Fruit fly (Drosophila melanogaster): ENCODE results near the gene CG7453.

CG7453 gene

dm6 chrX:19164726-19165125 lies 15.2 kb upstream of the CG7453 start (continued):
- no peak for TF ChIP-seq CG6254 (GFP tag; optimal IDR thresholded peaks at IDR 0.05)
- no peak for TF ChIP-seq CG8281 (tag; optimal IDR thresholded peaks at IDR 0.05)
- TF ChIP-seq salm (tag; optimal IDR thresholded peaks at IDR 0.05): no peak
- no peak for TF ChIP-seq sens-2 (GFP tag; IDR thresholded peaks at IDR 0.05)
- no peak for TF ChIP-seq CG7963 (GFP tag; IDR thresholded peaks at IDR 0.05; ENCODE audit: partially characterized antibody)
- no peak for TF ChIP-seq CG9437 (GFP tag; optimal IDR thresholded peaks at IDR 0.05)
- TF ChIP-seq onecut (GFP tag; IDR thresholded peaks at IDR 0.05): no peak
- TF ChIP-seq Nf-YC (tag; optimal IDR thresholded peaks at IDR 0.05): no peak
- peak; percentile 23 for TF ChIP-seq HHEX (GFP tag; optimal IDR thresholded peaks at IDR 0.05)
- TF ChIP-seq sr (GFP tag; IDR thresholded peaks at IDR 0.05): no peak
- TF ChIP-seq CG5953 (GFP tag; IDR thresholded peaks at IDR 0.05): no peak
- TF ChIP-seq ind (GFP tag; optimal IDR thresholded peaks at IDR 0.05): peak; percentile 31
- no peak for TF ChIP-seq CG7987 (GFP tag; optimal IDR thresholded peaks at IDR 0.05)
- no peak for TF ChIP-seq Fer2 (tag; optimal IDR thresholded peaks at IDR 0.05)
- TF ChIP-seq CG18262 (tag; optimal IDR thresholded peaks at IDR 0.05): no peak
- no peak for TF ChIP-seq CG10321 (GFP tag; IDR thresholded peaks at IDR 0.05)
- TF ChIP-seq CG4360 (GFP tag; IDR thresholded peaks at IDR 0.05): no peak
- TF ChIP-seq bigmax (GFP tag; optimal IDR thresholded peaks at IDR 0.05): no peak
- TF ChIP-seq Elba2 (GFP tag; optimal IDR thresholded peaks at IDR 0.05): no peak
- no peak for TF ChIP-seq BtbVII (GFP tag; optimal IDR thresholded peaks at IDR 0.05)
- no peak for TF ChIP-seq hbn (GFP tag; IDR thresholded peaks at IDR 0.05; ENCODE audit: partially characterized antibody)
- TF ChIP-seq exex (tag; optimal IDR thresholded peaks at IDR 0.05): no peak
- TF ChIP-seq chn (GFP tag; optimal IDR thresholded peaks at IDR 0.05): no peak
- no peak for TF ChIP-seq Fer1 (GFP tag; optimal IDR thresholded peaks at IDR 0.05)
- no peak for TF ChIP-seq CG17829 (tag; optimal IDR thresholded peaks at IDR 0.05)
- TF ChIP-seq CG4424 (GFP tag; optimal IDR thresholded peaks at IDR 0.05): peak; percentile 27
- no peak for TF ChIP-seq CG11247 (GFP tag; IDR thresholded peaks at IDR 0.05)
- peak; percentile 21 for TF ChIP-seq CG12236 (GFP tag; optimal IDR thresholded peaks at IDR 0.05)
- no peak for TF ChIP-seq CG2875 (GFP tag; optimal IDR thresholded peaks at IDR 0.05)
- peak in 1 of 2 experiments; percentile 89 for TF ChIP-seq eve (GFP tag; optimal IDR thresholded peaks at IDR 0.05)
- no peak for TF ChIP-seq jigr1 (GFP tag; IDR thresholded peaks at IDR 0.05)
- TF ChIP-seq jumu (GFP tag; optimal IDR thresholded peaks at IDR 0.05): peak; percentile 7
- no peak for TF ChIP-seq pros (GFP tag; optimal IDR thresholded peaks at IDR 0.05)
- TF ChIP-seq CG3995 (GFP tag; optimal IDR thresholded peaks at IDR 0.05): peak; percentile 12
- no peak for TF ChIP-seq CG4707 (GFP tag; optimal IDR thresholded peaks at IDR 0.05)
- TF ChIP-seq corto (GFP tag; optimal IDR thresholded peaks at IDR 0.05): no peak
- no peak for TF ChIP-seq peb (GFP tag; IDR thresholded peaks at IDR 0.05)
- no peak for TF ChIP-seq CG13894 (tag; optimal IDR thresholded peaks at IDR 0.05)
- no peak for TF ChIP-seq NK7.1 (GFP tag; optimal IDR thresholded peaks at IDR 0.05)
- TF ChIP-seq hb (GFP tag; IDR thresholded peaks at IDR 0.05; ENCODE audit: partially characterized antibody): no peak
- no peak for TF ChIP-seq Nf-YB (GFP tag; optimal IDR thresholded peaks at IDR 0.05)
- no peak for TF ChIP-seq Opbp (GFP tag; IDR thresholded peaks at IDR 0.05; ENCODE audit: partially characterized antibody)
- TF ChIP-seq D (optimal IDR thresholded peaks at IDR 0.05): no peak
- TF ChIP-seq D (GFP tag; optimal IDR thresholded peaks at IDR 0.05): no peak
- TF ChIP-seq stwl (tag; optimal IDR thresholded peaks at IDR 0.05): no peak
- TF ChIP-seq CG12769 (tag; optimal IDR thresholded peaks at IDR 0.05): no peak
- TF ChIP-seq CG12155 (GFP tag; optimal IDR thresholded peaks at IDR 0.05): peak; percentile 14
- TF ChIP-seq CG11093 (GFP tag; IDR thresholded peaks at IDR 0.05): 0 out of 3 replicates have a peak, but pooled peaks have one; percentile 19
- no peak for TF ChIP-seq Dbx (GFP tag; IDR thresholded peaks at IDR 0.05)
- no peak for TF ChIP-seq chinmo (GFP tag; IDR thresholded peaks at IDR 0.05; ENCODE audit: partially characterized antibody)
- TF ChIP-seq dm (GFP tag; optimal IDR thresholded peaks at IDR 0.05): no peak
- TF ChIP-seq schlank (tag; optimal IDR thresholded peaks at IDR 0.05): no peak
